Fruit fly (Drosophila melanogaster): ENCODE measurements around the gene Tudor-SN.

dm6 chr3L:211200-211599, 53.0 kb downstream of the Tudor-SN start, which contains the start of gene Prp4k:
- TF ChIP-seq lola (GFP tag; optimal IDR thresholded peaks at IDR 0.05) (no peak), h (GFP tag; optimal IDR thresholded peaks at IDR 0.05) (no peak), usp (GFP tag; optimal IDR thresholded peaks at IDR 0.05) (no peak), woc (GFP tag; optimal IDR thresholded peaks at IDR 0.05) (no peak), Dfd (GFP tag; optimal IDR thresholded peaks at IDR 0.05) (no peak), Dif (GFP tag; optimal IDR thresholded peaks at IDR 0.05; ENCODE audit: partially characterized antibody) (no peak), Mio (GFP tag; optimal IDR thresholded peaks at IDR 0.05) (no peak), psq (GFP tag; optimal IDR thresholded peaks at IDR 0.05) (peak; percentile 21), OdsH (GFP tag; optimal IDR thresholded peaks at IDR 0.05) (no peak), N (GFP tag; optimal IDR thresholded peaks at IDR 0.05) (no peak), pan (optimal IDR thresholded peaks at IDR 0.05) (no peak)
